Worm (Caenorhabditis elegans) whole organism, L3 larva: ENCODE results near the gene ncap-1.

ENCODE experiments used
- elt-1 ChIP-seq: fragments of 150-350 bp; optimal IDR thresholded peaks from 2 replicates; lab custom pipeline; 2014; ENCODE audit warnings: missing biosample characterization, missing genetic modification characterization
- elt-2 ChIP-seq: sonication (generic microtip); optimal IDR thresholded peaks from 2 replicates; lab custom pipeline; 2016; ENCODE audit warnings: missing genetic modification reagents, mild to moderate bottlenecking, missing genetic modification characterization, missing compliant biosample characterization
- lin-39 ChIP-seq: fragments of 150-350 bp; optimal IDR thresholded peaks from 2 replicates; lab custom pipeline; 2018; ENCODE audit warnings: missing biosample characterization, missing genetic modification reagents, missing genetic modification characterization
- mdl-1 ChIP-seq: fragments of 150-350 bp; optimal IDR thresholded peaks from 2 replicates; lab custom pipeline; 2014; ENCODE audit warnings: missing biosample characterization, missing genetic modification characterization
- nhr-12 ChIP-seq: fragments of 150-350 bp; optimal IDR thresholded peaks from 2 replicates; lab custom pipeline; 2014; ENCODE audit warnings: missing biosample characterization, missing genetic modification characterization
- pha-4 ChIP-seq: fragments of 150-350 bp; optimal IDR thresholded peaks from 2 replicates; lab custom pipeline; 2014; ENCODE audit warnings: missing biosample characterization, missing genetic modification reagents, missing genetic modification characterization

DNA sequence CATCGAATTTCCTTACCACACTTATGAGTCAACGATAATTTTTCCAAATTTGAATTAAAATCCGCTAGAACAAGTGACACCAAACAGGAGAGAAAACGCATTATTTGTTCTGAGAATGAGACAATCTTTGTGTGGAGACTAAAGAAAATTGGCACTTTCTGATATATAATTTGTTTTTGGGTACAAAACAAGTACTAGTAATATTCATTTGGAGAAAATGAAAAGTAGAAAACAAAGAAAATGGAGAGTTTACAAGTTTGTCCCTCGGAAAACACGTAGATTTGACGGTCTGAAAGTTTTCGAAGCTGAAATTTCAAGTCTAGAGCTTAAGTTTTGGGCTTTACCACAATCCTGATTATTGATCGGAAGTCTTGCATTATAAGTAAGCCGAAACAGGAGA is 21.6 kb upstream of the ncap-1 start, which contains the start of gene irld-66:
- TF ChIP-seq mdl-1 (tag; lab: Kevin White, UChicago) (no peak), elt-1 (tag; lab: Kevin White, UChicago) (no peak), pha-4 (tag; lab: Kevin White, UChicago) (no peak), nhr-12 (no peak), lin-39 (tag; lab: Kevin White, UChicago) (no peak), elt-2 (tag; lab: Kevin White, UChicago) (no peak)
